Fruit fly (Drosophila melanogaster) whole organism, pupa: ENCODE measurements around the gene CG14960.
A peak's percentile ranks its signal among the peaks of the same experiment; 100 is the strongest.

Source experiments
- CG10348 ChIP-seq: fragments of 200-800 bp; sonication (Bioruptor generic); IDR thresholded peaks from 2 replicates; pipeline ENCODE4 v1.3.6; 2022; ENCODE audit warnings: missing biosample characterization, missing genetic modification characterization
- CG12605 ChIP-seq: fragments of 200-800 bp; sonication (Bioruptor generic); IDR thresholded peaks from 2 replicates; pipeline ENCODE4 v1.3.6; 2022; ENCODE audit warnings: missing biosample characterization, missing genetic modification characterization
- CG13204 ChIP-seq: fragments of 200-800 bp; sonication (Bioruptor generic); optimal IDR thresholded peaks from 2 replicates; lab custom pipeline; 2018; ENCODE audit warnings: missing biosample characterization, mild to moderate bottlenecking, missing genetic modification characterization, moderate library complexity
- CG14655 ChIP-seq: fragments of 200-800 bp; sonication (Bioruptor generic); optimal IDR thresholded peaks from 3 replicates; lab custom pipeline; 2017; ENCODE audit warnings: mild to moderate bottlenecking, missing biosample characterization, missing genetic modification reagents, missing genetic modification characterization
- CG15710 ChIP-seq: fragments of 200-800 bp; sonication (Bioruptor generic); optimal IDR thresholded peaks from 2 replicates; lab custom pipeline; 2018; ENCODE audit warnings: missing biosample characterization, mild to moderate bottlenecking, missing genetic modification characterization, moderate library complexity
- CG17806 ChIP-seq: fragments of 200-800 bp; sonication (Bioruptor generic); optimal IDR thresholded peaks from 2 replicates; lab custom pipeline; 2018; ENCODE audit warnings: missing biosample characterization, mild to moderate bottlenecking, missing genetic modification characterization, moderate library complexity
- CG32121 ChIP-seq: fragments of 200-800 bp; sonication (Bioruptor generic); IDR thresholded peaks from 2 replicates; pipeline ENCODE4 v1.3.6; 2022; ENCODE audit warnings: missing biosample characterization, missing genetic modification characterization
- CG34367 ChIP-seq: fragments of 200-800 bp; sonication (Bioruptor generic); optimal IDR thresholded peaks from 2 replicates; lab custom pipeline; 2018; ENCODE audit warnings: missing biosample characterization, mild to moderate bottlenecking, missing genetic modification characterization
- CG4496 ChIP-seq: fragments of 200-800 bp; sonication (Bioruptor generic); IDR thresholded peaks from 3 replicates; pipeline ENCODE4 v1.3.6; 2022; ENCODE audit warnings: missing biosample characterization, missing genetic modification characterization
- CG8159 ChIP-seq: fragments of 200-800 bp; sonication (Bioruptor generic); optimal IDR thresholded peaks from 3 replicates; lab custom pipeline; 2018; ENCODE audit warnings: missing biosample characterization, mild to moderate bottlenecking, missing genetic modification characterization, moderate library complexity
- CG8301 ChIP-seq: fragments of 200-800 bp; sonication (Bioruptor generic); optimal IDR thresholded peaks from 2 replicates; lab custom pipeline; 2018; ENCODE audit warnings: missing biosample characterization, mild to moderate bottlenecking, missing genetic modification characterization
- CG9948 ChIP-seq: fragments of 200-800 bp; sonication (Bioruptor generic); optimal IDR thresholded peaks from 2 replicates; lab custom pipeline; 2018; ENCODE audit warnings: missing biosample characterization, mild to moderate bottlenecking, missing genetic modification characterization, moderate library complexity
- D1 ChIP-seq: fragments of 200-800 bp; sonication (Bioruptor generic); optimal IDR thresholded peaks from 2 replicates; lab custom pipeline; 2018; ENCODE audit warnings: missing biosample characterization, mild to moderate bottlenecking, missing genetic modification characterization, moderate library complexity
- EcR ChIP-seq: fragments of 200-800 bp; sonication (Bioruptor generic); optimal IDR thresholded peaks from 3 replicates; lab custom pipeline; 2019; ENCODE audit warnings: missing biosample characterization, missing genetic modification characterization, mild to moderate bottlenecking, moderate library complexity, missing genetic modification reagents
- Ets98B ChIP-seq: fragments of 200-800 bp; sonication (Bioruptor generic); IDR thresholded peaks from 2 replicates; pipeline ENCODE4 v1.3.6; 2022; ENCODE audit warnings: missing biosample characterization, missing genetic modification characterization
- Pif1A ChIP-seq: fragments of 200-800 bp; sonication (Bioruptor generic); optimal IDR thresholded peaks from 3 replicates; lab custom pipeline; 2016; ENCODE audit warnings: missing biosample characterization, missing genetic modification characterization
- Pif1B ChIP-seq: fragments of 200-800 bp; sonication (Bioruptor generic); optimal IDR thresholded peaks from 3 replicates; lab custom pipeline; 2016; ENCODE audit warnings: missing biosample characterization, missing genetic modification characterization
- Snoo ChIP-seq: fragments of 200-800 bp; sonication (Bioruptor generic); optimal IDR thresholded peaks from 3 replicates; lab custom pipeline; 2017; ENCODE audit warnings: missing biosample characterization, mild to moderate bottlenecking, missing genetic modification characterization, inconsistent platforms
- fd96Ca ChIP-seq: fragments of 200-800 bp; sonication (Bioruptor generic); IDR thresholded peaks from 3 replicates; pipeline ENCODE4 v1.3.6; 2022; ENCODE audit warnings: missing biosample characterization, missing genetic modification characterization
- gl ChIP-seq: fragments of 200-800 bp; sonication (Bioruptor generic); optimal IDR thresholded peaks from 2 replicates; lab custom pipeline; 2018; ENCODE audit warnings: missing biosample characterization, mild to moderate bottlenecking, missing genetic modification characterization
- rn ChIP-seq: fragments of 200-800 bp; sonication (Bioruptor generic); IDR thresholded peaks from 2 replicates; pipeline ENCODE4 v1.3.6; 2022; ENCODE audit warnings: missing biosample characterization, missing genetic modification characterization

Gene CG14960

DNA sequence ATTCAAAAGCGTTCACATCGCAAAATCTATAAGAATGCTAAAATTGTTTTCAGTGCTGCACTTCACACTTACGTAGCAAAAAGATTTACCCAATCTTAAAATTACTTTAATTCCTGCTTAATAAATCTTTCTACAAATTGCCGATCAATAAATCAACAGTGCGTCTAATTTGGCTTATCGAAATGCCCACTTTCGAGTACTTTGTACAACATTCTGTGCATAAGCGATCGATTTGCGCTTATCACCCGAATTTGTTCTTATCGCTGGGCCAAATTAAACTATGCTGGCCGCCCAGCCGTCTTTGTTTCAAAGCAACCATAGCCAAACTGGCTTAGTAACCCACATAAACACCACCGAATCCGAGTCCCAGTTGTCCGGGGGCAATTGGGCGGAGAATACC is 35.7 kb downstream of the CG14960 start:
- TF ChIP-seq CG13204 (GFP tag; lab: Kevin White, UChicago) (no peak), CG8301 (tag; lab: Kevin White, UChicago) (no peak), EcR (GFP tag; lab: Kevin White, UChicago) (no peak), gl (tag; lab: Kevin White, UChicago) (no peak), CG34367 (no peak), Ets98B (GFP tag; lab: Robert Waterston, UW) (no peak), CG10348 (GFP tag; lab: Robert Waterston, UW) (no peak), CG8159 (tag; lab: Kevin White, UChicago) (no peak), D1 (tag; lab: Kevin White, UChicago) (no peak), CG32121 (no peak), CG9948 (tag; lab: Kevin White, UChicago) (no peak), fd96Ca (GFP tag; lab: Robert Waterston, UW) (no peak), Snoo (tag; lab: Kevin White, UChicago) (no peak), Pif1B (GFP tag; lab: Kevin White, UChicago) (no peak)

DNA sequence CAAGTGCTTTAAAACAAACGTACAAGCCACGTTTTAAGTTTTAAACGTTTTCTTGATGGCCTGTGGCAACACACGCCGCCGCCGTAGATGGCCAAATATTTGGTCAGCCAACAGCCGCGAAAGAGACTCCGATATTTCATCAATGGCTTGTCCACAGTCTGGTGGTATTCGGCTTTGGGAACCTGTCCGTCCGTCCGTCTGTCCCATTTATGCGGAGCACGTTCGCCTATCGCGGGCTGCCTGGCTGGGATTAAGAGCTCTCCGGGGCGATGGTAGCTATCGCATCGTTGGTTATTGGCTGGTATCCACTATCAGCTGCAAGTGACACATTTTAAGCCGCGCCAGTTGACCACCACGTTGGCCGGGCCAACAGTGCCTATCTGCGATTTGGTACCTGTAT is 36.8 kb downstream of the CG14960 start:
- TF ChIP-seq CG4496 (GFP tag; lab: Robert Waterston, UW) (0 out of 3 replicates have a peak, but pooled peaks have one; percentile 28), CG15710 (tag; lab: Kevin White, UChicago) (no peak)

DNA sequence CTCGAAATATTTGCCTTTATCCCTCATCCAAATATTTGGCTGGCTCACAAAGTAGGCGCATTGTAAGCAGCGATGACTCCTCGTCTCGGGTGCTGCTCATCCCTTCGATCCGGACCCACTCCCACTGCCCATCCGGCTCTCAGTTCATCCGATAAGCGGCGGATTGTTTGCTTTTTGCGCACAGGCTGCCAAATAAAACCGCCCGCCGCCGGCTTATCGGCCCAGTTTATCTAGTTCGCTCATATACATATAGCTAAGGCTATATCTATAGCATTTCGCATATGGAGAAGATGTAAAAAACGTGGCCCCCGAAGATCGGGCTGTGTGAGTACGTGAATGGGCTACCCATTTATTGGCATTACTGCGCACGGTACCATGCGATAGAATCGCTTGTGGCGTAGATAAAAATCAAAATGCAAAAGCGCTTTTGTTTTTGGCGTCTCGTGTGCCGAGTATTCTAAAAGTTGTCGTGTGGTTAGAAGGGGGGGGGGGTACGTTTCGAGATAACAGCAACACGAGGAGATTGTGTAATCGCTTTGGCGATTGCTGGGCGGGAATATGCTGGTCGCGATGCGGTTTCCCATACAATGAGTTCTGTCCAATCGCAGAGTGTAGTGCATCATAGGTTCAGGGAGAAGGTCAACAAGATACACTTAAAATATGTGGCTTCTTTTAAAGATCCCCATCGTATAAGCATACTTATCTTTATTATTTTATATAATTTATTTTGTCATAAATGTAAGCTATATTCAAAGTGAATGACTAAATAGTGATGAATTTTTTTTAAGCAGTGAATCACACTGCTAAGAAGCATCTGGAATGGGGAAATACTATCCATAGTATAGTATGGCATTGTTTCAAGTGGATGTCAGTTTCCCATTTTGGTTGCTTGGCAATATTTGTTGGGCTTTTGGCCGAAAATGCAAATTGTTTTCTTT is 38.1 kb downstream of the CG14960 start:
- no peak for TF ChIP-seq CG9948 (tag; lab: Kevin White, UChicago)
- no peak for TF ChIP-seq Ets98B (GFP tag; lab: Robert Waterston, UW)

DNA sequence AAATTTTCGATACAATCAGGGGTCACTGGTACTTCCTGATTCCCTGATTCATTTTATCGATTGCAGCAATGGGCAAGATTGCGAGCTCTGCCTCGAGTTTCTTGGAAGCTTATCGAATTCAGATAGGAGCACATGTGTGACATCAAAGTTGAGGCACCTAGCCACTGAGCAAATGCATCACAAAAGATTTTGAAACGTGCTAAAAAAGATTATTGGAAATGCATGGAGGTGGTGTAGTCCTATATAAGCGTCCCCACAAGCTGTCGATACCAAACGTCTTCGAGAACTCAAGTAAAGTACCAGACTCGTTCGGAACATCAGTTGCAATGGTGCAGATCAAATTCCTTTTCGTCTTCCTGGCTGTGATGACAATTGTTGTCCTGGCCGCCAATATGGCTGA is 43.2 kb downstream of the CG14960 start, which contains the start of gene Drsl2:
TSS of gene Drsl2 (plus strand) at position 301 of the 400 bp plus-strand sequence.
- TF ChIP-seq CG8301 (tag; lab: Kevin White, UChicago) (no peak), CG13204 (GFP tag; lab: Kevin White, UChicago) (no peak), rn (no peak), Ets98B (GFP tag; lab: Robert Waterston, UW) (no peak), D1 (tag; lab: Kevin White, UChicago) (no peak), fd96Ca (GFP tag; lab: Robert Waterston, UW) (no peak), CG14655 (no peak), CG34367 (no peak)

DNA sequence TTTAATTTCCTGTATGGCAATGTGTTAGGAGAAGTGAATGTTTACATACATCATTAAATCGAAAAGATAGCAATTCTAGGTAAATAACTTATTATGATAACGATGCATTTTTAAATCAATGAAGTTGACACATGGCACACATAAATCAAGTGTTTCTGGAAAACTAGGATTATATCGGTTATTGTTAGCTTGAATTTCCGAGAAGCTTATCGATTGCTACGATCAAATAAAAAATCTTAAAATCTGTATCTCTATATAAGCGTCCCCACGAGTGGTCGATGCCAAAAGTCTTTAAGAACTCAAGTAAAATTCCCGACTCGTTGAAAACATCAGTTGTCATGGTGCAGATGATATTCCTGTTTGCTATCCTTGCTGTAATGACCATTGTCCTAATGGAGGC is 43.9 kb downstream of the CG14960 start, which contains the start of gene Drsl3:
TSS of gene Drsl3 (plus strand) at position 301 of the 400 bp plus-strand sequence.
- TF ChIP-seq gl (tag; lab: Kevin White, UChicago) (no peak), CG8159 (tag; lab: Kevin White, UChicago) (no peak), Pif1B (GFP tag; lab: Kevin White, UChicago) (no peak), Ets98B (GFP tag; lab: Robert Waterston, UW) (no peak), rn (no peak), CG10348 (GFP tag; lab: Robert Waterston, UW) (no peak), CG13204 (GFP tag; lab: Kevin White, UChicago) (no peak), Snoo (tag; lab: Kevin White, UChicago) (no peak), D1 (tag; lab: Kevin White, UChicago) (no peak), CG17806 (tag; lab: Kevin White, UChicago) (no peak), CG9948 (tag; lab: Kevin White, UChicago) (no peak), CG15710 (tag; lab: Kevin White, UChicago) (no peak), CG34367 (no peak), CG8301 (tag; lab: Kevin White, UChicago) (no peak), fd96Ca (GFP tag; lab: Robert Waterston, UW) (no peak)

DNA sequence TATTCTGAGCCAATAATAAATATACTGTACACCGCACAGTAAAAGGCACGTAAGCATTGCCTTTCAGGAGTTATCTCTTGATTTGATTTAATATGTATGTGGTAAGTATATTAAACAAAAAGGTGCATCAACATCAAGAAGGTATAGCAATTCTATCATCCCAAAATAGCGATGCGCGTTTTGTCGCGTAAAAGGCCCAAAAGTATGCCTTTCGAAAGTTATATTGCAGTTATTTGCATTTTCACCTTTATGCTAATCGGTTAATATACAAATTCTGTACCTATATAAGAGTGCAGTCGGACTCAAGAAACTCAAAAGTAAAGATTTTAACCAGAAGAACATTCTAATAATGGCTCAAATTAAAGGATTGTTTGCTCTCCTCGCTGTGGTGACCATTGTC is 44.5 kb downstream of the CG14960 start, which contains the start of gene Drsl4:
TSS of gene Drsl4 (plus strand) at position 333 of the 400 bp plus-strand sequence.
- TF ChIP-seq CG34367 (no peak), EcR (GFP tag; lab: Kevin White, UChicago) (peak; percentile 16), CG10348 (GFP tag; lab: Robert Waterston, UW) (no peak), D1 (tag; lab: Kevin White, UChicago) (no peak), Snoo (tag; lab: Kevin White, UChicago) (no peak)
- TF ChIP-seq, all 21 proteins: peak for 1

DNA sequence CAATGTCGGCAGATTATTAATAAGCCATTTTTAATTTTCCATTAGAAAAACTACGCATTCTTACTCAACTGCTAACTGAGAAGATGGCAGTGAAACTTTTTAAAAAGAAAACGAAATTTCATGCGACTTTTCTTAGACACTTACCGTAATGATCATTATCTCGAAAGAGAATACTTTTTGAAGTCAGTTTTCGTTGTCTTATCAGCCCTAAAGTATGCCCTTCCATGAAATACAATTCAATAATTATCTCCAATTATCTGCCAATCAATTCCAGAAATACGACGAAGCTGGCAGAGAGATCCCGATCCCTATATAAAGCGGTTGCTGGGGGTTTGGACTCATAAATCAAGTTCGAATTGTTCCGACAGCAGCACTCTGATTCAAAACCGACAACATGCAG is 45.6 kb downstream of the CG14960 start, which contains the start of gene Drsl5:
TSS of gene Drsl5 (plus strand) at position 341 of the 400 bp plus-strand sequence.
- TF ChIP-seq gl (tag; lab: Kevin White, UChicago) (no peak), CG32121 (no peak), CG8159 (tag; lab: Kevin White, UChicago) (no peak), CG34367 (no peak), CG10348 (GFP tag; lab: Robert Waterston, UW) (no peak), CG13204 (GFP tag; lab: Kevin White, UChicago) (no peak), CG12605 (GFP tag; lab: Robert Waterston, UW) (no peak), CG17806 (tag; lab: Kevin White, UChicago) (no peak), Ets98B (GFP tag; lab: Robert Waterston, UW) (no peak), Pif1B (GFP tag; lab: Kevin White, UChicago) (no peak), EcR (GFP tag; lab: Kevin White, UChicago) (no peak), CG15710 (tag; lab: Kevin White, UChicago) (no peak), D1 (tag; lab: Kevin White, UChicago) (no peak), Pif1A (no peak)
- TF ChIP-seq, all 21 proteins: peak for 0
